Worm (Caenorhabditis elegans) whole organism, L3 larva: Measurements from ENCODE around the gene C04E7.5.

Experiments used
- ZK546.5 ChIP-seq: sonication (generic microtip); optimal IDR thresholded peaks from 2 replicates; lab custom pipeline; 2017; ENCODE audit warnings: missing biosample characterization, missing genetic modification characterization
- ceh-28 ChIP-seq: fragments of 150-350 bp; optimal IDR thresholded peaks from 2 replicates; lab custom pipeline; 2014; ENCODE audit warnings: missing biosample characterization, missing genetic modification reagents, missing genetic modification characterization
- ceh-82 ChIP-seq: fragments of 150-350 bp; optimal IDR thresholded peaks from 2 replicates; lab custom pipeline; 2014; ENCODE audit warnings: missing biosample characterization, missing genetic modification characterization
- ceh-9 ChIP-seq: sonication (generic microtip); optimal IDR thresholded peaks from 2 replicates; lab custom pipeline; 2018; ENCODE audit warnings: missing biosample characterization, missing genetic modification characterization
- elt-2 ChIP-seq: sonication (generic microtip); optimal IDR thresholded peaks from 2 replicates; lab custom pipeline; 2016; ENCODE audit warnings: missing genetic modification reagents, mild to moderate bottlenecking, missing genetic modification characterization, missing compliant biosample characterization
- nhr-11 ChIP-seq: fragments of 150-350 bp; optimal IDR thresholded peaks from 2 replicates; lab custom pipeline; 2014; ENCODE audit warnings: missing biosample characterization, missing genetic modification characterization
- nhr-12 ChIP-seq: fragments of 150-350 bp; optimal IDR thresholded peaks from 2 replicates; lab custom pipeline; 2014; ENCODE audit warnings: missing biosample characterization, missing genetic modification characterization
- nhr-23 ChIP-seq: fragments of 150-350 bp; optimal IDR thresholded peaks from 2 replicates; lab custom pipeline; 2014; ENCODE audit warnings: missing biosample characterization, missing genetic modification reagents, missing genetic modification characterization
- nhr-237 ChIP-seq: fragments of 150-350 bp; optimal IDR thresholded peaks from 2 replicates; lab custom pipeline; 2014; ENCODE audit warnings: missing biosample characterization, missing genetic modification characterization
- pqm-1 ChIP-seq: fragments of 150-350 bp; optimal IDR thresholded peaks from 2 replicates; lab custom pipeline; 2017; ENCODE audit warnings: missing biosample characterization, missing genetic modification characterization, inconsistent platforms
- snpc-4 ChIP-seq: fragments of 150-350 bp; optimal IDR thresholded peaks from 2 replicates; lab custom pipeline; 2014; ENCODE audit warnings: missing biosample characterization, missing genetic modification characterization
- zag-1 ChIP-seq: fragments of 150-350 bp; optimal IDR thresholded peaks from 2 replicates; lab custom pipeline; 2014; ENCODE audit warnings: missing biosample characterization, missing genetic modification characterization
- ztf-11 ChIP-seq: fragments of 150-350 bp; optimal IDR thresholded peaks from 2 replicates; lab custom pipeline; 2014; ENCODE audit warnings: missing biosample characterization, missing genetic modification characterization

DNA sequence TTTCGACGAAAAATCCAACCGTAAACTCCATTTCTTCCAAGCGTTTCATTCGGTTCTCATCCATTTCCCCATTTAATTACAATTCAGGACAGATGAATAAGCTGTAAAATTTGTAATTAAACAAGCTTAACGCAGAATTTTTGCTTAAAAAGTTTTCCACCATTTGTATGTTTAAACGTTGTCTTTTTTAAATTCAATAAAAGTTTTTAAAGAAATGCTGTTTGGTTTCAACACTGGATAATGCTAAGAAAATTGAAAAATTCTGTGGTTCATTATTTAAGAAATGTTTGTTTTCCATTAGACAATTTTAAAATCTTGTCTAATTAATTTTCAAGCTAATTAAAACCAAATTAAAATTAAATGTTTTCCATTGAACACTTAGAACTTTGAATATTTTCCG, 19.9 kb downstream of the C04E7.5 start, which contains the start of gene R04A9.3:
- TF ChIP-seq snpc-4 (tag; lab: Kevin White, UChicago): no peak
- TF ChIP-seq nhr-23 (tag; lab: Kevin White, UChicago): no peak
- TF ChIP-seq ceh-9 (tag; lab: Kevin White, UChicago): no peak
- no peak for TF ChIP-seq pqm-1 (tag; lab: Kevin White, UChicago)
- TF ChIP-seq ZK546.5: no peak
- no peak for TF ChIP-seq nhr-12 (tag; lab: Kevin White, UChicago)
- TF ChIP-seq ztf-11 (tag; lab: Kevin White, UChicago): no peak
- TF ChIP-seq ceh-28: no peak
- no peak for TF ChIP-seq nhr-237 (tag; lab: Kevin White, UChicago)
- TF ChIP-seq zag-1: no peak
- no peak for TF ChIP-seq nhr-11
- no peak for TF ChIP-seq ceh-82
- TF ChIP-seq elt-2 (tag; lab: Kevin White, UChicago): no peak
